Worm (Caenorhabditis elegans) whole organism, young adult: Measurements from ENCODE around the gene srt-68.

ENCODE experiments used
- B0035.1 ChIP-seq: sonication (generic microtip); optimal IDR thresholded peaks from 2 replicates; lab custom pipeline; 2016; ENCODE audit warnings: missing genetic modification characterization, mild to moderate bottlenecking, missing compliant biosample characterization, missing genotype, missing genetic modification reagents
- B0261.1 ChIP-seq: sonication (generic microtip); optimal IDR thresholded peaks from 2 replicates; lab custom pipeline; 2016; ENCODE audit warnings: mild to moderate bottlenecking, missing genetic modification characterization, moderate library complexity, missing compliant biosample characterization
- D2030.7 ChIP-seq: fragments of 200-800 bp; sonication (Bioruptor generic); IDR thresholded peaks from 2 replicates; pipeline ENCODE4 v1.3.6; 2022; ENCODE audit warnings: missing genetic modification reagents, missing genetic modification characterization, missing compliant biosample characterization
- F10E7.11 ChIP-seq: sonication (generic microtip); optimal IDR thresholded peaks from 2 replicates; lab custom pipeline; 2017; ENCODE audit warnings: mild to moderate bottlenecking, missing genetic modification characterization, moderate library complexity, missing compliant biosample characterization
- F55B11.4 ChIP-seq: sonication (generic microtip); optimal IDR thresholded peaks from 2 replicates; lab custom pipeline; 2016; ENCODE audit warnings: missing compliant biosample characterization, missing genetic modification characterization, borderline replicate concordance; ENCODE audit not compliant: insufficient read depth
- F57C9.4 ChIP-seq: sonication (generic microtip); optimal IDR thresholded peaks from 2 replicates; lab custom pipeline; 2017; ENCODE audit warnings: mild to moderate bottlenecking, missing genetic modification characterization, missing compliant biosample characterization
- Y53G8AR.9 ChIP-seq: fragments of 200-800 bp; sonication (Bioruptor generic); conservative IDR thresholded peaks from 2 replicates; pipeline ENCODE4 v1.3.6; 2022; ENCODE audit warnings: missing genetic modification reagents, missing genetic modification characterization, missing compliant biosample characterization
- Y56A3A.18 ChIP-seq: fragments of 200-800 bp; sonication (Bioruptor generic); IDR thresholded peaks from 2 replicates; pipeline ENCODE4 v1.3.6; 2022; ENCODE audit warnings: missing genetic modification reagents, missing genetic modification characterization, missing compliant biosample characterization
- Y95B8A.8 ChIP-seq: fragments of 200-800 bp; sonication (Bioruptor generic); IDR thresholded peaks from 2 replicates; pipeline ENCODE4 v1.3.6; 2022; ENCODE audit warnings: missing genetic modification reagents, missing genetic modification characterization, missing compliant biosample characterization
- ZK185.1 ChIP-seq: sonication (generic microtip); optimal IDR thresholded peaks from 2 replicates; lab custom pipeline; 2016; ENCODE audit warnings: mild to moderate bottlenecking, missing genetic modification characterization, missing compliant biosample characterization; ENCODE audit not compliant: poor library complexity, severe bottlenecking
- akir-1 ChIP-seq: fragments of 200-800 bp; sonication (Bioruptor generic); optimal IDR thresholded peaks from 2 replicates; lab custom pipeline; 2018; ENCODE audit warnings: mild to moderate bottlenecking, missing genetic modification characterization, moderate library complexity, missing compliant biosample characterization
- aptf-2 ChIP-seq: fragments of 200-800 bp; sonication (Bioruptor generic); conservative IDR thresholded peaks from 2 replicates; pipeline ENCODE4 v1.3.6; 2022; ENCODE audit warnings: missing genetic modification reagents, missing genetic modification characterization, missing compliant biosample characterization
- attf-5 ChIP-seq: fragments of 200-800 bp; sonication (Bioruptor generic); optimal IDR thresholded peaks from 2 replicates; lab custom pipeline; 2018; ENCODE audit warnings: mild to moderate bottlenecking, missing genetic modification characterization, missing compliant biosample characterization
- bed-1 ChIP-seq: fragments of 200-800 bp; sonication (Bioruptor generic); IDR thresholded peaks from 2 replicates; pipeline ENCODE4 v1.3.6; 2022; ENCODE audit warnings: missing genetic modification reagents, missing genetic modification characterization, missing compliant biosample characterization
- bed-2 ChIP-seq: fragments of 200-800 bp; sonication (Bioruptor generic); IDR thresholded peaks from 2 replicates; pipeline ENCODE4 v1.3.6; 2022; ENCODE audit warnings: missing genetic modification reagents, missing genetic modification characterization, missing compliant biosample characterization
- ccch-3 ChIP-seq: fragments of 200-800 bp; sonication (Bioruptor generic); optimal IDR thresholded peaks from 2 replicates; lab custom pipeline; 2018; ENCODE audit warnings: mild to moderate bottlenecking, missing genetic modification characterization, missing compliant biosample characterization
- dpff-1 ChIP-seq: sonication (generic microtip); optimal IDR thresholded peaks from 2 replicates; lab custom pipeline; 2017; ENCODE audit warnings: mild to moderate bottlenecking, missing genetic modification characterization, missing compliant biosample characterization
- dpl-1 ChIP-seq: fragments of 150-350 bp; optimal IDR thresholded peaks from 2 replicates; lab custom pipeline; 2014; ENCODE audit warnings: missing biosample characterization, missing genetic modification reagents, missing genetic modification characterization
- efl-1 ChIP-seq: fragments of 150-350 bp; optimal IDR thresholded peaks from 2 replicates; lab custom pipeline; 2014; ENCODE audit warnings: missing biosample characterization, missing genetic modification reagents, missing genetic modification characterization
- gei-17 ChIP-seq: fragments of 200-800 bp; sonication (Bioruptor generic); optimal IDR thresholded peaks from 2 replicates; lab custom pipeline; 2018; ENCODE audit warnings: mild to moderate bottlenecking, missing genetic modification characterization, missing compliant biosample characterization
- hlh-26 ChIP-seq: fragments of 200-800 bp; sonication (Bioruptor generic); conservative IDR thresholded peaks from 2 replicates; pipeline ENCODE4 v1.3.6; 2022; ENCODE audit warnings: missing genetic modification reagents, missing genetic modification characterization, missing compliant biosample characterization
- let-607 ChIP-seq, 2 experiments: fragments of 200-800 bp in 1 of 2; sonication (Bioruptor generic) in 1 of 2; sonication (generic microtip) in 1 of 2; optimal IDR thresholded peaks; 2 replicates each; lab custom pipeline; 2016 to 2018; ENCODE audit warnings: mild to moderate bottlenecking in 2 of 2, missing compliant biosample characterization in 2 of 2, missing genetic modification characterization in 2 of 2, moderate library complexity in 2 of 2, missing genotype in 1 of 2
- lin-35 ChIP-seq, 3 experiments: fragments of 150-350 bp in 2 of 3; sonication (generic microtip) in 1 of 3; optimal IDR thresholded peaks; 2 replicates each; lab custom pipeline; 2014 to 2018; ENCODE audit warnings: missing biosample characterization in 3 of 3, missing genetic modification characterization in 3 of 3, missing genetic modification reagents in 3 of 3
- lin-40 ChIP-seq: sonication (generic microtip); optimal IDR thresholded peaks from 2 replicates; lab custom pipeline; 2016; ENCODE audit warnings: missing genetic modification characterization, mild to moderate bottlenecking, missing compliant biosample characterization, missing genotype, missing genetic modification reagents
- lin-54 ChIP-seq: fragments of 200-800 bp; sonication (Bioruptor generic); optimal IDR thresholded peaks from 2 replicates; lab custom pipeline; 2018; ENCODE audit warnings: mild to moderate bottlenecking, missing genetic modification characterization, missing compliant biosample characterization
- madf-6 ChIP-seq: fragments of 200-800 bp; sonication (Bioruptor generic); IDR thresholded peaks from 2 replicates; pipeline ENCODE4 v1.3.6; 2022; ENCODE audit warnings: missing genetic modification reagents, missing genetic modification characterization, missing compliant biosample characterization
- mcd-1 ChIP-seq: fragments of 200-800 bp; sonication (Bioruptor generic); IDR thresholded peaks from 2 replicates; pipeline ENCODE4 v1.3.6; 2022; ENCODE audit warnings: missing genetic modification reagents, missing genetic modification characterization, missing compliant biosample characterization
- mel-28 ChIP-seq: sonication (generic microtip); optimal IDR thresholded peaks from 2 replicates; lab custom pipeline; 2016; ENCODE audit warnings: borderline replicate concordance, mild to moderate bottlenecking, missing genetic modification characterization, missing compliant biosample characterization
- rcor-1 ChIP-seq: fragments of 200-800 bp; sonication (Bioruptor generic); IDR thresholded peaks from 2 replicates; pipeline ENCODE4 v1.3.6; 2022; ENCODE audit warnings: missing genetic modification reagents, missing genetic modification characterization, missing compliant biosample characterization
- repo-1 ChIP-seq: sonication (generic microtip); optimal IDR thresholded peaks from 2 replicates; lab custom pipeline; 2017; ENCODE audit warnings: mild to moderate bottlenecking, missing genetic modification characterization, missing compliant biosample characterization
- rpc-1 ChIP-seq, 2 experiments: fragments of 150-350 bp in 1 of 2; sonication (generic microtip) in 1 of 2; optimal IDR thresholded peaks; 2 replicates each; lab custom pipeline; 2014 to 2018; ENCODE audit warnings: missing biosample characterization in 1 of 2, missing genetic modification characterization in 1 of 2, missing genetic modification reagents in 1 of 2, missing genotype in 1 of 2
- sea-2 ChIP-seq: fragments of 200-800 bp; sonication (Bioruptor generic); IDR thresholded peaks from 2 replicates; pipeline ENCODE4 v1.3.6; 2022; ENCODE audit warnings: missing genetic modification characterization, missing compliant biosample characterization
- snpc-3.4 ChIP-seq: sonication (generic microtip); optimal IDR thresholded peaks from 2 replicates; lab custom pipeline; 2017; ENCODE audit warnings: missing genetic modification characterization, mild to moderate bottlenecking, missing compliant biosample characterization, antibody characterized with exemption, moderate library complexity, missing genotype, missing genetic modification reagents
- snpc-4 ChIP-seq, 5 experiments: fragments of 150-350 bp in 1 of 5; sonication (generic microtip) in 4 of 5; optimal IDR thresholded peaks; 2 replicates each; lab custom pipeline; 2014 to 2018; ENCODE audit warnings: missing genetic modification characterization in 5 of 5, missing biosample characterization in 3 of 5, antibody characterized with exemption in 2 of 5, mild to moderate bottlenecking in 2 of 5, missing compliant biosample characterization in 2 of 5, missing genotype in 2 of 5, moderate library complexity in 2 of 5, missing genetic modification reagents in 1 of 5
- tbx-9 ChIP-seq: sonication (generic microtip); optimal IDR thresholded peaks from 2 replicates; lab custom pipeline; 2016; ENCODE audit warnings: borderline replicate concordance, missing genetic modification characterization, inconsistent platforms, missing compliant biosample characterization
- tlf-1 ChIP-seq: fragments of 200-800 bp; sonication (Bioruptor generic); optimal IDR thresholded peaks from 2 replicates; lab custom pipeline; 2018; ENCODE audit warnings: mild to moderate bottlenecking, missing genetic modification characterization, missing compliant biosample characterization
- zfh-2 ChIP-seq: fragments of 200-800 bp; sonication (Bioruptor generic); conservative IDR thresholded peaks from 2 replicates; pipeline ENCODE4 v1.3.6; 2022; ENCODE audit warnings: missing genetic modification reagents, missing genetic modification characterization, missing compliant biosample characterization
- ztf-18 ChIP-seq: sonication (generic microtip); optimal IDR thresholded peaks from 2 replicates; lab custom pipeline; 2016; ENCODE audit warnings: missing genotype, mild to moderate bottlenecking, missing genetic modification characterization, missing compliant biosample characterization
- ztf-25 ChIP-seq: fragments of 200-800 bp; sonication (Bioruptor generic); IDR thresholded peaks from 2 replicates; pipeline ENCODE4 v1.3.6; 2022; ENCODE audit warnings: missing genetic modification reagents, missing genetic modification characterization, missing compliant biosample characterization
- ztf-26 ChIP-seq: sonication (generic microtip); optimal IDR thresholded peaks from 2 replicates; lab custom pipeline; 2017; ENCODE audit warnings: missing genetic modification characterization, missing compliant biosample characterization
- ztf-28 ChIP-seq: fragments of 200-800 bp; sonication (Bioruptor generic); IDR thresholded peaks from 2 replicates; pipeline ENCODE4 v1.3.6; 2022; ENCODE audit warnings: missing genetic modification reagents, missing genetic modification characterization, missing compliant biosample characterization

Gene srt-68

DNA sequence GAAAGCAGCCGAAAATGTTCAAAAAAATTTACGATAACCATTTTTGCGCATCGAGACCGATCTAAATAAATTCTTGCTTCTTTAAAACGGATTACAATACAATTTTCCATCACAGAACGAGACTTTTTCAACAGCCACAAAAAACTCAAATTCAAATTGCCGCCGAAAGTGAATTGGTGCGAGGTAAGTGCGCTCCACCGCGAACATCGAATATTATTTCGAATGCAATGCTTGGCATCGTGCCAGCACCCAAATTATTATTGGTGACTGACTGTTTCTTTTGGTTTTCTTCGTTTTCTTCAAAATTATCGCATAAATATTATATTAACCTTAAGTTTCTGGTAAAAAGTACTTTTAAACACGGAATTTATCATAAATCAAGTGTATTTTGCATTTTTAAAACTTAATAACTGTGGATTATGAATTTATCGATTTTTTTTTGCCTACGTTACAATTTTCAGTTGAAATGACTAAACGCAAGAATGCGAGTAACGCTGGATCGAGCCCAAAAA, 17.2 kb upstream of the srt-68 start, which contains the start of gene penr-1 (continued):
- TF ChIP-seq Y53G8AR.9 (GFP tag; lab: Robert Waterston, UW) (no peak), lin-35 (GFP tag; optimal IDR thresholded peaks at IDR 0.05; lab: Kevin White, UChicago) (peak in 2 of 3 experiments; percentile 24 to 76), tbx-9 (no peak), Y56A3A.18 (no peak), sea-2 (no peak), let-607 (tag; optimal IDR thresholded peaks at IDR 0.05; lab: Kevin White, UChicago) (no peak), ccch-3 (GFP tag; lab: Kevin White, UChicago) (no peak), gei-17 (GFP tag; lab: Kevin White, UChicago) (no peak), zfh-2 (GFP tag; lab: Robert Waterston, UW) (no peak), mel-28 (tag; lab: Kevin White, UChicago) (no peak), dpl-1 (peak; percentile 56), repo-1 (no peak), lin-40 (tag; lab: Kevin White, UChicago) (no peak), F10E7.11 (tag; lab: Kevin White, UChicago) (no peak), hlh-26 (no peak), Y95B8A.8 (no peak), ztf-28 (GFP tag; lab: Robert Waterston, UW) (no peak), ZK185.1 (tag; lab: Kevin White, UChicago) (no peak), ztf-18 (tag; lab: Kevin White, UChicago) (peak; percentile 39), tlf-1 (GFP tag; lab: Kevin White, UChicago) (no peak), lin-54 (GFP tag; lab: Kevin White, UChicago) (peak; percentile 95), attf-5 (GFP tag; lab: Kevin White, UChicago) (no peak), rpc-1 (optimal IDR thresholded peaks at IDR 0.05; lab: Kevin White, UChicago) (no peak), rpc-1 (tag; optimal IDR thresholded peaks at IDR 0.05; lab: Kevin White, UChicago) (no peak), madf-6 (GFP tag; lab: Robert Waterston, UW) (no peak), rcor-1 (no peak), B0035.1 (no peak), mcd-1 (GFP tag; lab: Robert Waterston, UW) (peak; percentile 90), aptf-2 (GFP tag; lab: Robert Waterston, UW) (no peak), ztf-26 (tag; lab: Kevin White, UChicago) (no peak), efl-1 (peak; percentile 79), F57C9.4 (no peak), snpc-4 (GFP tag; optimal IDR thresholded peaks at IDR 0.05; lab: Kevin White, UChicago) (no peak), snpc-4 (tag; optimal IDR thresholded peaks at IDR 0.05; lab: Kevin White, UChicago) (peak in 1 of 4 experiments; percentile 1), snpc-3.4 (tag; lab: Kevin White, UChicago) (no peak), B0261.1 (tag; lab: Kevin White, UChicago) (no peak), bed-1 (no peak), D2030.7 (GFP tag; lab: Robert Waterston, UW) (peak; percentile 37; the same call in 1 of the 2 replicates), ztf-25 (no peak)

DNA sequence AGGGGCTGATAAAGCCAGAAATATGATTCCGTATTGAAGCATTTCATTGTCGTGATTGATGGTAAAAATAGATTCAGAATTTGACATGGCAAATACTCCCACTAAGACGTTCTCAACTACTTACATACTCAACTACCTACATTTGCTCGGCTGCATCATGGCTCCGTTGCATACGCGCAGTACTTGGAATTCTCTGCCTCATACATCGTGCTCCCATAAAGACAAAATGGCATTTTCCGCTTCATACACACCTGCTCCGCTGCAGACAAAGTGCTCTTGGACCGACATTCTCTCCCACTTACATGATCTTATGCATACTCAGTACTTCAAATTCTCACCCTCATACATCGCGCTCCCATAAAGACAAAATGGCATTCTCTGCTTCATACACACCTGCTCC, 13.7 kb upstream of the srt-68 start, which contains the start of the genes srt-69 and B0238.12:
Gene srt-69, minus strand, starts transcription at position 101 of the 400 bp plus-strand sequence.
Gene B0238.12, plus strand, starts transcription at position 264 of the 400 bp plus-strand sequence.
- TF ChIP-seq bed-2 (GFP tag; lab: Robert Waterston, UW) (no peak), ccch-3 (GFP tag; lab: Kevin White, UChicago) (no peak), F55B11.4 (tag; lab: Kevin White, UChicago) (no peak), dpl-1 (no peak), akir-1 (GFP tag; lab: Kevin White, UChicago) (no peak), dpff-1 (tag; lab: Kevin White, UChicago) (no peak), hlh-26 (no peak)
- TF ChIP-seq, all 124 proteins: peak for 0
